Comparison of ENCODE assay signal across 1 worm cellular context in the genomic region with DNA sequence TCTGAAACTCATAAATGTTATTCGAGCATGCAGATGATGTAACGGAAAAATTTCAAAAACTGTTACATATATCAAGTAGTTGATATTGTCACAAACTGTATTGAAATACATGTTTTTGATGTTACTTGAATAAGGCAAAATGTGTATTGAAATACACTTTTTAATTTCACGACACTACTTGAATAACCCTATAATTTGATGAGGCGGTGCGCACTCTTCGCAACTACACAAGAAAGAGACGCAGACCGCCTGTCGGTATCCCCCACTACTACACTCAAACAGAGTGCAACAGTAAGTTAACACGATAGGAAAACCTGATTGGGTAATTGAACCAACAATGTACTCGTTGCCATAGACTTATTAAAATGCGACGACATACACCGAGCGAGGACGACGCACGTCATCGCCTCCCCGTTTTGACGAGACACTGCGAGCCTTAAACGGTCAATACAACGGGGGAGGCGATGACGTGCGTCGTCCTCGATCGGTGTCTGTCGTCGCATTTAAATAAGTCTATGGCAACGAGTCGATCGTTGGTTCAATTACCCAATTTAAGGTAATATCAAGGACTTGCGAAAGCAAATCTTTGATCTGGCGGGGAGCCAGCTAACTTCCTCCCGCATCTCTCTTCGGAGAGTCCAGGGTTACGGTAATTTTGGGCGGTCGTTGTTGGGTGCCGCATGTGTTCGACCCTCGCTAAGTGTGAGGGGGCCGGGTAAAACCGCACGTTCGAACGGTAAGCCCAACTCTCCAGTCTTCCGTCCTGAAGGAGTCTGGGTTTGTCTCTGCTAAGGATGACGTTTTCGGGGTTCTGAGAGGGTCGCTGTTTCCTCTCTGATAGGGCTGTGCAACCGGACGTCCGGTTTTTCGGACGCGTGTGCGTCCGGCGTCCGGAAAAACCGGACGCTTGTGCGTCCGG.
TF ChIP-seq lines count a peak whose summit lies in the region.

No protein-coding gene starts in this region.

TF ChIP-seq in whole organism, young adult, 124 proteins besides CTCF, POLR2A, EP300 and RAD21 (continued from another document):
- TF ChIP-seq rcor-1 (GFP tag; IDR thresholded peaks at IDR 0.05; lab: Robert Waterston, UW) (0 out of 2 replicates have a peak, but pooled peaks have one; percentile 22), mxl-1 (tag; optimal IDR thresholded peaks at IDR 0.05; lab: Kevin White, UChicago) (no peak), mcd-1 (GFP tag; IDR thresholded peaks at IDR 0.05; lab: Robert Waterston, UW) (no peak), ceh-100 (GFP tag; IDR thresholded peaks at IDR 0.05; lab: Robert Waterston, UW) (no peak), ztf-26 (tag; optimal IDR thresholded peaks at IDR 0.05; lab: Kevin White, UChicago) (no peak), ama-1 (optimal IDR thresholded peaks at IDR 0.05; lab: Kevin White, UChicago) (no peak), ama-1 (GFP tag; optimal IDR thresholded peaks at IDR 0.05; lab: Kevin White, UChicago) (no peak), athp-1 (tag; optimal IDR thresholded peaks at IDR 0.05; lab: Kevin White, UChicago) (no peak), snpc-4 (GFP tag; optimal IDR thresholded peaks at IDR 0.05; lab: Kevin White, UChicago) (peak; percentile 47), snpc-4 (tag; optimal IDR thresholded peaks at IDR 0.05; lab: Kevin White, UChicago) (peak; percentile 67 to 96 (median 86)), nhr-80 (tag; optimal IDR thresholded peaks at IDR 0.05; lab: Kevin White, UChicago) (no peak), hmg-1.2 (GFP tag; IDR thresholded peaks at IDR 0.05; lab: Robert Waterston, UW) (peak; percentile 81), chd-7 (tag; optimal IDR thresholded peaks at IDR 0.05; lab: Kevin White, UChicago) (no peak), fkh-3 (tag; optimal IDR thresholded peaks at IDR 0.05; lab: Kevin White, UChicago) (no peak), F49E8.2 (tag; optimal IDR thresholded peaks at IDR 0.05; lab: Kevin White, UChicago; ENCODE audit: insufficient read depth) (no peak), rpc-1 (optimal IDR thresholded peaks at IDR 0.05; lab: Kevin White, UChicago) (no peak), rpc-1 (tag; optimal IDR thresholded peaks at IDR 0.05; lab: Kevin White, UChicago) (no peak), ztf-25 (GFP tag; IDR thresholded peaks at IDR 0.05; lab: Robert Waterston, UW) (no peak), nfya-1 (tag; optimal IDR thresholded peaks at IDR 0.05; lab: Kevin White, UChicago; ENCODE audit: borderline replicate concordance, insufficient read depth) (no peak), ccch-3 (GFP tag; optimal IDR thresholded peaks at IDR 0.05; lab: Kevin White, UChicago) (no peak), unc-130 (GFP tag; optimal IDR thresholded peaks at IDR 0.05; lab: Kevin White, UChicago) (no peak), lin-40 (tag; optimal IDR thresholded peaks at IDR 0.05; lab: Kevin White, UChicago) (no peak), atf-7 (tag; optimal IDR thresholded peaks at IDR 0.05; lab: Kevin White, UChicago) (no peak), egl-18 (GFP tag; IDR thresholded peaks at IDR 0.05; lab: Robert Waterston, UW) (0 out of 2 replicates have a peak, but pooled peaks have one; percentile 40), T07F8.4 (tag; optimal IDR thresholded peaks at IDR 0.05; lab: Kevin White, UChicago) (no peak), nhr-120 (GFP tag; IDR thresholded peaks at IDR 0.05; lab: Robert Waterston, UW) (no peak), F55B11.4 (tag; optimal IDR thresholded peaks at IDR 0.05; lab: Kevin White, UChicago; ENCODE audit: borderline replicate concordance, insufficient read depth) (no peak), Y53F4B.3 (GFP tag; IDR thresholded peaks at IDR 0.05; lab: Robert Waterston, UW) (no peak), aptf-3 (GFP tag; IDR thresholded peaks at IDR 0.05; lab: Robert Waterston, UW) (no peak), Y79H2A.3 (GFP tag; conservative IDR thresholded peaks at IDR 0.05; lab: Robert Waterston, UW) (no peak), hmg-20 (GFP tag; IDR thresholded peaks at IDR 0.05; lab: Robert Waterston, UW) (no peak), dpl-1 (GFP tag; optimal IDR thresholded peaks at IDR 0.05; lab: Kevin White, UChicago) (no peak), egl-44 (GFP tag; IDR thresholded peaks at IDR 0.05; lab: Robert Waterston, UW) (no peak), dpff-1 (tag; optimal IDR thresholded peaks at IDR 0.05; lab: Kevin White, UChicago) (no peak), madf-8 (GFP tag; conservative IDR thresholded peaks at IDR 0.05; lab: Robert Waterston, UW) (no peak), F10E7.11 (tag; optimal IDR thresholded peaks at IDR 0.05; lab: Kevin White, UChicago) (no peak), unc-62 (GFP tag; optimal IDR thresholded peaks at IDR 0.05; lab: Kevin White, UChicago) (no peak), F23B12.7 (tag; optimal IDR thresholded peaks at IDR 0.05; lab: Kevin White, UChicago; ENCODE audit: insufficient read depth) (no peak), pha-4 (tag; optimal IDR thresholded peaks at IDR 0.05; lab: Kevin White, UChicago) (no peak), snpc-3.4 (tag; optimal IDR thresholded peaks at IDR 0.05; lab: Kevin White, UChicago) (peak; percentile 2), Y95B8A.8 (GFP tag; IDR thresholded peaks at IDR 0.05; lab: Robert Waterston, UW) (no peak), bed-1 (GFP tag; IDR thresholded peaks at IDR 0.05; lab: Robert Waterston, UW) (0 out of 2 replicates have a peak, but pooled peaks have one; percentile 10), cebp-1 (GFP tag; IDR thresholded peaks at IDR 0.05; lab: Robert Waterston, UW) (no peak), cebp-1 (tag; optimal IDR thresholded peaks at IDR 0.05; lab: Kevin White, UChicago) (peak; percentile 12)
TF ChIP-seq in whole organism, young adult: peak in this region for 15.
